Worm (Caenorhabditis elegans) whole organism, L4 larva: ENCODE data around the gene Y71H2AM.20.
A peak's percentile ranks its signal among the peaks of the same experiment; 100 is the strongest.

Experiments used
- F10B5.3 ChIP-seq: sonication (generic microtip); optimal IDR thresholded peaks from 2 replicates; lab custom pipeline; 2016; ENCODE audit warnings: mild to moderate bottlenecking, missing genetic modification characterization, missing compliant biosample characterization
- F49E8.2 ChIP-seq: sonication (generic microtip); optimal IDR thresholded peaks from 2 replicates; lab custom pipeline; 2016; ENCODE audit warnings: missing compliant biosample characterization, mild to moderate bottlenecking, missing genetic modification characterization, borderline replicate concordance
- T26A8.4 ChIP-seq: fragments of 200-800 bp; sonication (Bioruptor generic); IDR thresholded peaks from 2 replicates; pipeline ENCODE4 v1.3.6; 2022; ENCODE audit warnings: missing genetic modification characterization, missing compliant biosample characterization
- Y105C5A.15 ChIP-seq: fragments of 200-800 bp; sonication (Bioruptor generic); IDR thresholded peaks from 2 replicates; pipeline ENCODE4 v1.3.6; 2022; ENCODE audit warnings: missing genetic modification characterization, missing compliant biosample characterization
- Y48G9A.11 ChIP-seq: fragments of 200-800 bp; sonication (Bioruptor generic); IDR thresholded peaks from 2 replicates; pipeline ENCODE4 v1.3.6; 2022; ENCODE audit warnings: missing genetic modification reagents, missing genetic modification characterization, missing compliant biosample characterization
- Y75B8A.6 ChIP-seq: fragments of 200-800 bp; sonication (Bioruptor generic); IDR thresholded peaks from 2 replicates; pipeline ENCODE4 v1.3.6; 2022; ENCODE audit warnings: missing genetic modification reagents, missing genetic modification characterization, missing compliant biosample characterization
- ZK337.2 ChIP-seq: fragments of 200-800 bp; sonication (Bioruptor generic); IDR thresholded peaks from 2 replicates; pipeline ENCODE4 v1.3.6; 2022; ENCODE audit warnings: missing genetic modification reagents, missing genetic modification characterization, missing compliant biosample characterization
- ceh-28 ChIP-seq: fragments of 150-350 bp; optimal IDR thresholded peaks from 2 replicates; lab custom pipeline; 2014; ENCODE audit warnings: missing biosample characterization, missing genetic modification reagents, missing genetic modification characterization
- ceh-44 ChIP-seq: fragments of 200-800 bp; sonication (Bioruptor generic); IDR thresholded peaks from 2 replicates; pipeline ENCODE4 v1.3.6; 2022; ENCODE audit warnings: missing genetic modification reagents, missing genetic modification characterization, missing compliant biosample characterization
- ceh-82 ChIP-seq: sonication (generic microtip); optimal IDR thresholded peaks from 2 replicates; lab custom pipeline; 2017; ENCODE audit warnings: missing biosample characterization, missing genetic modification characterization
- ctbp-1 ChIP-seq: fragments of 200-800 bp; sonication (Bioruptor generic); IDR thresholded peaks from 2 replicates; pipeline ENCODE4 v1.3.6; 2022; ENCODE audit warnings: missing genetic modification reagents, missing genetic modification characterization, missing compliant biosample characterization
- daf-16 ChIP-seq, 3 experiments: sonication (generic microtip); optimal IDR thresholded peaks; 2 replicates each; lab custom pipeline; 2016 to 2017; ENCODE audit warnings: missing genetic modification characterization in 3 of 3, missing genetic modification reagents in 3 of 3, mild to moderate bottlenecking in 2 of 3, missing compliant biosample characterization in 2 of 3, missing biosample characterization in 1 of 3, moderate library complexity in 1 of 3
- dmd-6 ChIP-seq: fragments of 200-800 bp; sonication (Bioruptor generic); IDR thresholded peaks from 2 replicates; pipeline ENCODE4 v1.3.6; 2022; ENCODE audit warnings: missing genetic modification reagents, missing genetic modification characterization, missing compliant biosample characterization
- dmd-9 ChIP-seq: fragments of 200-800 bp; sonication (Bioruptor generic); IDR thresholded peaks from 2 replicates; pipeline ENCODE4 v1.3.6; 2022; ENCODE audit warnings: missing genetic modification reagents, missing genetic modification characterization, missing compliant biosample characterization
- dpl-1 ChIP-seq: fragments of 150-350 bp; optimal IDR thresholded peaks from 2 replicates; lab custom pipeline; 2014; ENCODE audit warnings: missing biosample characterization, missing genetic modification reagents, missing genetic modification characterization
- dve-1 ChIP-seq: sonication (generic microtip); optimal IDR thresholded peaks from 2 replicates; lab custom pipeline; 2017; ENCODE audit warnings: antibody characterized with exemption, mild to moderate bottlenecking, missing genetic modification characterization, missing compliant biosample characterization; ENCODE audit not compliant: insufficient read depth
- gei-8 ChIP-seq: fragments of 200-800 bp; sonication (Bioruptor generic); optimal IDR thresholded peaks from 2 replicates; lab custom pipeline; 2018; ENCODE audit warnings: mild to moderate bottlenecking, missing genetic modification characterization, missing compliant biosample characterization
- hif-1 ChIP-seq, 2 experiments: sonication (generic microtip); optimal IDR thresholded peaks; 2 replicates each; lab custom pipeline; 2016 to 2017; ENCODE audit warnings: missing compliant biosample characterization in 2 of 2, missing genetic modification characterization in 2 of 2, missing genetic modification reagents in 2 of 2, missing genotype in 2 of 2, mild to moderate bottlenecking in 1 of 2
- hlh-11 ChIP-seq: fragments of 200-800 bp; sonication (Bioruptor generic); optimal IDR thresholded peaks from 2 replicates; lab custom pipeline; 2018; ENCODE audit warnings: mild to moderate bottlenecking, missing genetic modification characterization, missing compliant biosample characterization
- hlh-30 ChIP-seq: sonication (generic microtip); optimal IDR thresholded peaks from 2 replicates; lab custom pipeline; 2017; ENCODE audit warnings: antibody characterized with exemption, mild to moderate bottlenecking, missing genetic modification characterization, missing compliant biosample characterization; ENCODE audit not compliant: insufficient read depth
- lin-1 ChIP-seq: fragments of 200-800 bp; sonication (Bioruptor generic); IDR thresholded peaks from 2 replicates; pipeline ENCODE4 v1.3.6; 2022; ENCODE audit warnings: missing genetic modification reagents, missing genetic modification characterization, missing compliant biosample characterization
- lin-15B ChIP-seq: fragments of 150-350 bp; sonication (generic microtip); optimal IDR thresholded peaks from 3 replicates; lab custom pipeline; 2014; ENCODE audit warnings: missing biosample characterization, missing genetic modification characterization
- lin-38 ChIP-seq: fragments of 200-800 bp; sonication (Bioruptor generic); IDR thresholded peaks from 2 replicates; pipeline ENCODE4 v1.3.6; 2022; ENCODE audit warnings: missing genetic modification reagents, missing genetic modification characterization, missing compliant biosample characterization
- lsy-2 ChIP-seq, 2 experiments: fragments of 150-350 bp in 1 of 2; sonication (generic microtip) in 1 of 2; optimal IDR thresholded peaks; 2 replicates each; lab custom pipeline; 2014 to 2017; ENCODE audit warnings: missing biosample characterization in 2 of 2, missing genetic modification characterization in 2 of 2
- mdl-1 ChIP-seq, 2 experiments: fragments of 150-350 bp in 1 of 2; sonication (generic microtip) in 1 of 2; optimal IDR thresholded peaks; 2 replicates each; lab custom pipeline; 2014 to 2017; ENCODE audit warnings: missing biosample characterization in 2 of 2, missing genetic modification characterization in 2 of 2
- mep-1 ChIP-seq: fragments of 150-350 bp; sonication (generic microtip); optimal IDR thresholded peaks from 3 replicates; lab custom pipeline; 2014; ENCODE audit warnings: missing biosample characterization, missing genetic modification characterization
- mes-2 ChIP-seq: sonication (generic microtip); optimal IDR thresholded peaks from 2 replicates; lab custom pipeline; 2016; ENCODE audit warnings: missing genotype, mild to moderate bottlenecking, missing genetic modification characterization, missing compliant biosample characterization; ENCODE audit not compliant: poor library complexity, severe bottlenecking
- mxl-2 ChIP-seq: fragments of 200-800 bp; sonication (Bioruptor generic); conservative IDR thresholded peaks from 2 replicates; pipeline ENCODE4 v1.3.6; 2022; ENCODE audit warnings: missing genetic modification reagents, missing genetic modification characterization, missing compliant biosample characterization
- mxl-3 ChIP-seq: fragments of 200-800 bp; sonication (Bioruptor generic); optimal IDR thresholded peaks from 2 replicates; lab custom pipeline; 2018; ENCODE audit warnings: mild to moderate bottlenecking, missing genetic modification characterization, missing compliant biosample characterization
- nhr-10 ChIP-seq: fragments of 150-350 bp; optimal IDR thresholded peaks from 2 replicates; lab custom pipeline; 2014; ENCODE audit warnings: missing biosample characterization, missing genetic modification characterization
- nhr-102 ChIP-seq: sonication (generic microtip); optimal IDR thresholded peaks from 2 replicates; lab custom pipeline; 2016; ENCODE audit warnings: mild to moderate bottlenecking, missing genetic modification characterization, moderate library complexity, missing compliant biosample characterization
- nhr-11 ChIP-seq: fragments of 150-350 bp; optimal IDR thresholded peaks from 2 replicates; lab custom pipeline; 2014; ENCODE audit warnings: missing biosample characterization, missing genetic modification characterization
- nhr-25 ChIP-seq: sonication (generic microtip); optimal IDR thresholded peaks from 2 replicates; lab custom pipeline; 2017; ENCODE audit warnings: missing genetic modification characterization, mild to moderate bottlenecking, missing compliant biosample characterization, antibody characterized with exemption, moderate library complexity, borderline replicate concordance; ENCODE audit not compliant: insufficient read depth
- nhr-28 ChIP-seq: fragments of 150-350 bp; optimal IDR thresholded peaks from 2 replicates; lab custom pipeline; 2014; ENCODE audit warnings: missing biosample characterization, missing genetic modification characterization
- nhr-41 ChIP-seq: fragments of 200-800 bp; sonication (Bioruptor generic); IDR thresholded peaks from 2 replicates; pipeline ENCODE4 v1.3.6; 2022; ENCODE audit warnings: missing genetic modification reagents, missing genetic modification characterization, missing compliant biosample characterization
- nhr-48 ChIP-seq: sonication (generic microtip); optimal IDR thresholded peaks from 2 replicates; lab custom pipeline; 2016; ENCODE audit warnings: mild to moderate bottlenecking, missing genetic modification characterization, missing compliant biosample characterization
- nhr-77 ChIP-seq: fragments of 150-350 bp; optimal IDR thresholded peaks from 2 replicates; lab custom pipeline; 2014; ENCODE audit warnings: missing biosample characterization, missing genetic modification characterization
- pha-4 ChIP-seq, 2 experiments: fragments of 150-350 bp in 1 of 2; fragments of 200-800 bp in 1 of 2; sonication (Bioruptor generic) in 1 of 2; IDR thresholded peaks in 1 of 2; optimal IDR thresholded peaks in 1 of 2; 2 replicates each; pipeline versions ENCODE4 v1.3.6 to Lab custom; 2014 to 2022; ENCODE audit warnings: missing genetic modification characterization in 2 of 2, missing genetic modification reagents in 2 of 2, missing biosample characterization in 1 of 2, missing compliant biosample characterization in 1 of 2
- php-3 ChIP-seq: fragments of 200-800 bp; sonication (Bioruptor generic); IDR thresholded peaks from 2 replicates; pipeline ENCODE4 v1.3.6; 2022; ENCODE audit warnings: missing genetic modification reagents, missing genetic modification characterization, missing compliant biosample characterization
- pqm-1 ChIP-seq: sonication (generic microtip); optimal IDR thresholded peaks from 2 replicates; lab custom pipeline; 2017; ENCODE audit warnings: missing biosample characterization, missing genetic modification characterization
- saeg-2 ChIP-seq: fragments of 200-800 bp; sonication (Bioruptor generic); IDR thresholded peaks from 2 replicates; pipeline ENCODE4 v1.3.6; 2022; ENCODE audit warnings: missing genetic modification reagents, missing genetic modification characterization, missing compliant biosample characterization
- sdz-12 ChIP-seq: fragments of 200-800 bp; sonication (Bioruptor generic); optimal IDR thresholded peaks from 2 replicates; lab custom pipeline; 2018; ENCODE audit warnings: mild to moderate bottlenecking, missing genetic modification characterization, missing compliant biosample characterization
- set-16 ChIP-seq: fragments of 200-800 bp; sonication (Bioruptor generic); IDR thresholded peaks from 2 replicates; pipeline ENCODE4 v1.3.6; 2022; ENCODE audit warnings: missing genetic modification reagents, missing genetic modification characterization, missing compliant biosample characterization
- tra-1 ChIP-seq: fragments of 200-800 bp; sonication (Bioruptor generic); IDR thresholded peaks from 2 replicates; pipeline ENCODE4 v1.3.6; 2022; ENCODE audit warnings: missing genetic modification reagents, missing genetic modification characterization, missing compliant biosample characterization
- unc-39 ChIP-seq: sonication (generic microtip); optimal IDR thresholded peaks from 2 replicates; lab custom pipeline; 2017; ENCODE audit warnings: missing biosample characterization, missing genetic modification characterization
- ztf-11 ChIP-seq: fragments of 150-350 bp; optimal IDR thresholded peaks from 2 replicates; lab custom pipeline; 2014; ENCODE audit warnings: missing biosample characterization, missing genetic modification characterization
- ztf-7 ChIP-seq: fragments of 150-350 bp; optimal IDR thresholded peaks from 2 replicates; lab custom pipeline; 2014; ENCODE audit warnings: missing biosample characterization, missing genetic modification characterization

Y71H2AM.20 gene

ce11 chrIII:2768635-2769034, 17.1 kb downstream of the Y71H2AM.20 start, which contains the start of gene swsn-3 (continued):
- TF ChIP-seq dpl-1 (GFP tag; lab: Kevin White, UChicago), result peak; percentile 84
- peak; percentile 60 for TF ChIP-seq hlh-11
- peak; percentile 20 to 94 for TF ChIP-seq lsy-2 (tag; optimal IDR thresholded peaks at IDR 0.05; lab: Kevin White, UChicago)
- TF ChIP-seq F10B5.3 (tag; lab: Kevin White, UChicago), result peak; percentile 13
- TF ChIP-seq F49E8.2, result peak; percentile 68
- no peak for TF ChIP-seq gei-8 (GFP tag; lab: Kevin White, UChicago)
- peak; percentile 7 for TF ChIP-seq nhr-11
- no peak for TF ChIP-seq ceh-44 (GFP tag; lab: Robert Waterston, UW)
- TF ChIP-seq mes-2 (tag; lab: Kevin White, UChicago), result peak; percentile 96
- no peak for TF ChIP-seq dmd-9 (GFP tag; lab: Robert Waterston, UW)
- peak; percentile 53 for TF ChIP-seq ceh-28 (tag; lab: Kevin White, UChicago)
- TF ChIP-seq pha-4 (GFP tag; IDR thresholded peaks at IDR 0.05; lab: Robert Waterston, UW), result peak; percentile 83
- no peak for TF ChIP-seq pha-4 (tag; optimal IDR thresholded peaks at IDR 0.05; lab: Kevin White, UChicago)
- peak; percentile 49; the same call in 1 of the 2 replicates for TF ChIP-seq dmd-6
- TF ChIP-seq Y105C5A.15 (GFP tag; lab: Robert Waterston, UW), result peak; percentile 70; the same call in 1 of the 2 replicates
- no peak for TF ChIP-seq ceh-82
- no peak for TF ChIP-seq ztf-11 (tag; lab: Kevin White, UChicago)
- peak; percentile 64 for TF ChIP-seq Y48G9A.11
- TF ChIP-seq mxl-2 (GFP tag; lab: Robert Waterston, UW), result 0 out of 2 replicates have a peak, but pooled peaks have one; percentile 19
- TF ChIP-seq nhr-102 (tag; lab: Kevin White, UChicago), result peak; percentile 70
- peak; percentile 74 for TF ChIP-seq lin-15B (tag; lab: Kevin White, UChicago)
- no peak for TF ChIP-seq unc-39 (tag; lab: Kevin White, UChicago)
- TF ChIP-seq sdz-12 (GFP tag; lab: Kevin White, UChicago), result peak; percentile 16
- TF ChIP-seq Y75B8A.6, result peak; percentile 45; the same call in 1 of the 2 replicates
- TF ChIP-seq php-3 (GFP tag; lab: Robert Waterston, UW), result 0 out of 2 replicates have a peak, but pooled peaks have one; percentile 20
- peak; percentile 56 for TF ChIP-seq nhr-48
- peak; percentile 74 for TF ChIP-seq ctbp-1 (GFP tag; lab: Robert Waterston, UW)

ce11 chrIII:2760726-2761125, 25.0 kb downstream of the Y71H2AM.20 start, which contains the start of gene pho-9:
pho-9 (minus strand) TSS chrIII:2760816.
- no peak for TF ChIP-seq T26A8.4 (GFP tag; lab: Robert Waterston, UW)
- TF ChIP-seq hlh-11, result peak; percentile 92
- TF ChIP-seq pha-4 (GFP tag; IDR thresholded peaks at IDR 0.05; lab: Robert Waterston, UW), result peak; percentile 61
- no peak for TF ChIP-seq pha-4 (tag; optimal IDR thresholded peaks at IDR 0.05; lab: Kevin White, UChicago)
- peak; percentile 17 for TF ChIP-seq nhr-10 (tag; lab: Kevin White, UChicago)
- TF ChIP-seq lin-15B (tag; lab: Kevin White, UChicago), result no peak
- TF ChIP-seq nhr-48, result peak; percentile 95
- peak; percentile 50; the same call in 1 of the 2 replicates for TF ChIP-seq nhr-41 (GFP tag; lab: Robert Waterston, UW)
- no peak for TF ChIP-seq nhr-25
- peak; percentile 97 for TF ChIP-seq nhr-28
- peak; percentile 93 for TF ChIP-seq dve-1
- TF ChIP-seq hif-1 (tag; optimal IDR thresholded peaks at IDR 0.05; lab: Kevin White, UChicago), result peak in 1 of 2 experiments; percentile 1
- no peak for TF ChIP-seq ZK337.2 (GFP tag; lab: Robert Waterston, UW)
- TF ChIP-seq nhr-77, result peak; percentile 80
- peak; percentile 80; the same call in 1 of the 2 replicates for TF ChIP-seq lin-1 (GFP tag; lab: Robert Waterston, UW)
- TF ChIP-seq tra-1 (GFP tag; lab: Robert Waterston, UW), result peak; percentile 77
- no peak for TF ChIP-seq ztf-7 (tag; lab: Kevin White, UChicago)
- peak in 1 of 2 experiments; percentile 3 for TF ChIP-seq daf-16 (GFP tag; optimal IDR thresholded peaks at IDR 0.05; lab: Kevin White, UChicago)
- TF ChIP-seq daf-16 (tag; optimal IDR thresholded peaks at IDR 0.05; lab: Kevin White, UChicago), result peak; percentile 85
- peak; percentile 87 for TF ChIP-seq pqm-1 (tag; lab: Kevin White, UChicago)
- peak in 1 of 2 experiments; percentile 31 for TF ChIP-seq mdl-1 (tag; optimal IDR thresholded peaks at IDR 0.05; lab: Kevin White, UChicago)
- TF ChIP-seq mxl-3 (GFP tag; lab: Kevin White, UChicago), result peak; percentile 63
- TF ChIP-seq mep-1, result peak; percentile 17
- TF ChIP-seq hlh-30, result peak; percentile 42
- TF ChIP-seq php-3 (GFP tag; lab: Robert Waterston, UW), result peak; percentile 85
- no peak for TF ChIP-seq set-16 (GFP tag; lab: Robert Waterston, UW)
- TF ChIP-seq saeg-2 (GFP tag; lab: Robert Waterston, UW), result 0 out of 2 replicates have a peak, but pooled peaks have one; percentile 38
- TF ChIP-seq lin-38, result peak; percentile 43
